Fruit fly (Drosophila melanogaster) whole organism, embryonic: ENCODE measurements around the gene CG14401.

Experiments used
- B-H2 ChIP-seq: fragments of 200-800 bp; sonication (Bioruptor generic); optimal IDR thresholded peaks from 2 replicates; lab custom pipeline; 2018; ENCODE audit warnings: missing biosample characterization, mild to moderate bottlenecking, missing genetic modification characterization
- Bdp1 ChIP-seq: fragments of 200-800 bp; sonication (Bioruptor generic); optimal IDR thresholded peaks from 3 replicates; lab custom pipeline; 2016; ENCODE audit warnings: missing biosample characterization, missing genetic modification characterization
- CG10147 ChIP-seq: fragments of 200-800 bp; sonication (Bioruptor generic); optimal IDR thresholded peaks from 2 replicates; lab custom pipeline; 2019; ENCODE audit warnings: missing biosample characterization, mild to moderate bottlenecking, missing genetic modification characterization, moderate library complexity
- CG10209 ChIP-seq: fragments of 200-800 bp; sonication (Bioruptor generic); optimal IDR thresholded peaks from 3 replicates; lab custom pipeline; 2017; ENCODE audit warnings: missing biosample characterization, mild to moderate bottlenecking, missing genetic modification characterization, missing genetic modification reagents
- CG10959 ChIP-seq: fragments of 200-800 bp; sonication (Bioruptor generic); IDR thresholded peaks from 2 replicates; pipeline ENCODE4 v1.3.6; 2022; ENCODE audit warnings: missing biosample characterization, missing genetic modification characterization
- CG12744 ChIP-seq: fragments of 200-800 bp; sonication (Bioruptor generic); optimal IDR thresholded peaks from 2 replicates; lab custom pipeline; 2016; ENCODE audit warnings: missing biosample characterization, missing genetic modification characterization
- CG12942 ChIP-seq: fragments of 200-800 bp; sonication (Bioruptor generic); optimal IDR thresholded peaks from 3 replicates; lab custom pipeline; 2016; ENCODE audit warnings: missing biosample characterization, missing genetic modification characterization
- CG14441 ChIP-seq: fragments of 200-800 bp; sonication (Bioruptor generic); IDR thresholded peaks from 2 replicates; pipeline ENCODE4 v1.3.6; 2022; ENCODE audit warnings: missing biosample characterization, missing genetic modification characterization
- CG1603 ChIP-seq: fragments of 200-800 bp; sonication (Bioruptor generic); optimal IDR thresholded peaks from 2 replicates; lab custom pipeline; 2019; ENCODE audit warnings: missing biosample characterization, mild to moderate bottlenecking, missing genetic modification characterization, moderate library complexity
- CG17359 ChIP-seq: fragments of 200-800 bp; sonication (Bioruptor generic); optimal IDR thresholded peaks from 3 replicates; lab custom pipeline; 2018; ENCODE audit warnings: missing biosample characterization, mild to moderate bottlenecking, missing genetic modification characterization, moderate library complexity
- CG18619 ChIP-seq: fragments of 200-800 bp; sonication (Bioruptor generic); optimal IDR thresholded peaks from 3 replicates; lab custom pipeline; 2017; ENCODE audit warnings: missing biosample characterization, mild to moderate bottlenecking, missing genetic modification characterization
- CG33557 ChIP-seq: fragments of 200-800 bp; sonication (Bioruptor generic); optimal IDR thresholded peaks from 2 replicates; lab custom pipeline; 2019; ENCODE audit warnings: missing biosample characterization, mild to moderate bottlenecking, missing genetic modification characterization, moderate library complexity
- CG6254 ChIP-seq: fragments of 200-800 bp; sonication (Bioruptor generic); optimal IDR thresholded peaks from 3 replicates; lab custom pipeline; 2017; ENCODE audit warnings: mild to moderate bottlenecking, missing biosample characterization, missing genetic modification reagents, missing genetic modification characterization
- CG6854 ChIP-seq: fragments of 200-800 bp; sonication (Bioruptor generic); optimal IDR thresholded peaks from 3 replicates; lab custom pipeline; 2017; ENCODE audit warnings: missing biosample characterization, mild to moderate bottlenecking, missing genetic modification characterization
- CG8359 ChIP-seq: fragments of 200-800 bp; sonication (Bioruptor generic); optimal IDR thresholded peaks from 2 replicates; lab custom pipeline; 2017; ENCODE audit warnings: missing biosample characterization, mild to moderate bottlenecking, missing genetic modification characterization, borderline replicate concordance
- D19A ChIP-seq: fragments of 200-800 bp; optimal IDR thresholded peaks from 3 replicates; lab custom pipeline; 2019; ENCODE audit warnings: missing biosample characterization, mild to moderate bottlenecking, missing genetic modification characterization, moderate library complexity
- Drgx ChIP-seq: fragments of 200-800 bp; sonication (Bioruptor generic); IDR thresholded peaks from 2 replicates; pipeline ENCODE4 v1.3.6; 2022; ENCODE audit warnings: missing biosample characterization, missing genetic modification characterization
- Hey ChIP-seq: fragments of 200-800 bp; sonication (Bioruptor generic); optimal IDR thresholded peaks from 3 replicates; lab custom pipeline; 2018; ENCODE audit warnings: missing biosample characterization, mild to moderate bottlenecking, missing genetic modification characterization
- Hmr ChIP-seq: fragments of 200-800 bp; sonication (Bioruptor generic); optimal IDR thresholded peaks from 3 replicates; lab custom pipeline; 2017; ENCODE audit warnings: mild to moderate bottlenecking, missing biosample characterization, missing genetic modification reagents, missing genetic modification characterization
- Hr51 ChIP-seq, 2 experiments: fragments of 200-800 bp; sonication (Bioruptor generic); optimal IDR thresholded peaks; 2 replicates in 1 of 2; 3 replicates in 1 of 2; lab custom pipeline; 2016 to 2018; ENCODE audit warnings: missing biosample characterization in 2 of 2, missing genetic modification characterization in 2 of 2, mild to moderate bottlenecking in 1 of 2, moderate library complexity in 1 of 2
- Oli ChIP-seq: fragments of 200-800 bp; sonication (Bioruptor generic); optimal IDR thresholded peaks from 2 replicates; lab custom pipeline; 2018; ENCODE audit warnings: missing biosample characterization, mild to moderate bottlenecking, missing genetic modification characterization, moderate library complexity
- Opbp ChIP-seq: fragments of 200-800 bp; sonication (Bioruptor generic); IDR thresholded peaks from 3 replicates; pipeline ENCODE4 v1.3.6; 2022; ENCODE audit warnings: missing biosample characterization, missing genetic modification characterization; ENCODE audit not compliant: partially characterized antibody
- Side ChIP-seq: fragments of 200-800 bp; sonication (Bioruptor generic); optimal IDR thresholded peaks from 2 replicates; lab custom pipeline; 2016; ENCODE audit warnings: missing biosample characterization, missing genetic modification characterization
- Sry-β ChIP-seq: fragments of 200-800 bp; sonication (Bioruptor generic); optimal IDR thresholded peaks from 2 replicates; lab custom pipeline; 2018; ENCODE audit warnings: missing biosample characterization, mild to moderate bottlenecking, missing genetic modification characterization, moderate library complexity
- Ssrp ChIP-seq: fragments of 200-800 bp; sonication (Bioruptor generic); optimal IDR thresholded peaks from 2 replicates; lab custom pipeline; 2018; ENCODE audit warnings: missing biosample characterization, mild to moderate bottlenecking, missing genetic modification characterization, moderate library complexity
- Taf1 ChIP-seq: fragments of 200-800 bp; sonication (Bioruptor generic); IDR thresholded peaks from 2 replicates; pipeline ENCODE4 v1.3.6; 2022; ENCODE audit warnings: missing biosample characterization, missing genetic modification characterization
- az2 ChIP-seq: fragments of 200-800 bp; sonication (Bioruptor generic); optimal IDR thresholded peaks from 3 replicates; lab custom pipeline; 2016; ENCODE audit warnings: missing biosample characterization, missing genetic modification characterization
- cg ChIP-seq: fragments of 200-800 bp; sonication (Bioruptor generic); optimal IDR thresholded peaks from 3 replicates; lab custom pipeline; 2019; ENCODE audit warnings: missing biosample characterization, mild to moderate bottlenecking, missing genetic modification characterization, moderate library complexity
- dmrt11E ChIP-seq: fragments of 200-800 bp; sonication (Bioruptor generic); optimal IDR thresholded peaks from 3 replicates; lab custom pipeline; 2018; ENCODE audit warnings: missing biosample characterization, mild to moderate bottlenecking, missing genetic modification characterization, moderate library complexity
- ewg ChIP-seq: fragments of 200-800 bp; sonication (Bioruptor generic); optimal IDR thresholded peaks from 3 replicates; lab custom pipeline; 2017; ENCODE audit warnings: mild to moderate bottlenecking, missing biosample characterization, missing genetic modification reagents, missing genetic modification characterization
- gem ChIP-seq: fragments of 200-800 bp; sonication (Bioruptor generic); optimal IDR thresholded peaks from 2 replicates; lab custom pipeline; 2019; ENCODE audit warnings: missing biosample characterization, mild to moderate bottlenecking, missing genetic modification characterization, moderate library complexity
- grn ChIP-seq: fragments of 200-800 bp; sonication (Bioruptor generic); optimal IDR thresholded peaks from 3 replicates; lab custom pipeline; 2017; ENCODE audit warnings: missing biosample characterization, missing genetic modification characterization
- insv ChIP-seq, 2 experiments: fragments of 200-800 bp; sonication (Bioruptor generic); optimal IDR thresholded peaks; 3 replicates each; lab custom pipeline; 2016 to 2018; ENCODE audit warnings: missing biosample characterization in 2 of 2, missing genetic modification characterization in 2 of 2
- jing ChIP-seq: fragments of 200-800 bp; sonication (Bioruptor generic); optimal IDR thresholded peaks from 2 replicates; lab custom pipeline; 2018; ENCODE audit warnings: missing biosample characterization, mild to moderate bottlenecking, missing genetic modification characterization
- jumu ChIP-seq: fragments of 200-800 bp; sonication (Bioruptor generic); optimal IDR thresholded peaks from 3 replicates; lab custom pipeline; 2016; ENCODE audit warnings: missing biosample characterization, missing genetic modification characterization
- ken ChIP-seq: fragments of 200-800 bp; sonication (Bioruptor generic); IDR thresholded peaks from 3 replicates; pipeline ENCODE4 v1.3.6; 2022; ENCODE audit warnings: missing biosample characterization, missing genetic modification characterization
- lilli ChIP-seq: fragments of 200-800 bp; sonication (Bioruptor generic); optimal IDR thresholded peaks from 3 replicates; lab custom pipeline; 2016; ENCODE audit warnings: missing biosample characterization, missing genetic modification characterization
- lmd ChIP-seq: fragments of 200-800 bp; sonication (Bioruptor generic); IDR thresholded peaks from 2 replicates; pipeline ENCODE4 v1.3.6; 2022; ENCODE audit warnings: missing biosample characterization, missing genetic modification characterization
- lola ChIP-seq, 3 experiments: fragments of >200 bp in 2 of 3; fragments of 200-800 bp in 1 of 3; sonication (Bioruptor generic) in 1 of 3; optimal IDR thresholded peaks; 2 replicates each; lab custom pipeline; 2017 to 2019; ENCODE audit warnings: missing biosample characterization in 3 of 3, missing genetic modification characterization in 3 of 3, mild to moderate bottlenecking in 1 of 3, moderate library complexity in 1 of 3
- luna ChIP-seq: fragments of 200-800 bp; sonication (Bioruptor generic); optimal IDR thresholded peaks from 2 replicates; lab custom pipeline; 2016; ENCODE audit warnings: missing biosample characterization, missing genetic modification characterization
- mam ChIP-seq: fragments of 200-800 bp; sonication (Bioruptor generic); optimal IDR thresholded peaks from 3 replicates; lab custom pipeline; 2016; ENCODE audit warnings: missing biosample characterization, missing genetic modification characterization
- otp ChIP-seq: fragments of 200-800 bp; sonication (Bioruptor generic); IDR thresholded peaks from 3 replicates; pipeline ENCODE4, ENCODE4 v1.3.6; 2022; ENCODE audit warnings: missing biosample characterization, missing genetic modification characterization
- pum ChIP-seq: fragments of 200-800 bp; sonication (Bioruptor generic); optimal IDR thresholded peaks from 2 replicates; lab custom pipeline; 2016; ENCODE audit warnings: missing biosample characterization, missing genetic modification characterization
- pzg ChIP-seq: fragments of 200-800 bp; sonication (Bioruptor generic); optimal IDR thresholded peaks from 3 replicates; lab custom pipeline; 2018; ENCODE audit warnings: missing biosample characterization, mild to moderate bottlenecking, missing genetic modification characterization, moderate library complexity
- sima ChIP-seq: fragments of 200-800 bp; sonication (Bioruptor generic); optimal IDR thresholded peaks from 2 replicates; lab custom pipeline; 2016; ENCODE audit warnings: missing biosample characterization, missing genetic modification characterization
- tin ChIP-seq: fragments of 200-800 bp; sonication (Bioruptor generic); optimal IDR thresholded peaks from 3 replicates; lab custom pipeline; 2016; ENCODE audit warnings: missing biosample characterization, missing genetic modification characterization
- tio ChIP-seq: fragments of 200-800 bp; sonication (Bioruptor generic); optimal IDR thresholded peaks from 2 replicates; lab custom pipeline; 2017; ENCODE audit warnings: missing biosample characterization, missing genetic modification characterization, inconsistent platforms
- tll ChIP-seq, 2 experiments: fragments of 200-800 bp in 1 of 2; fragments of >200 bp in 1 of 2; sonication (Bioruptor generic) in 1 of 2; optimal IDR thresholded peaks; 2 replicates each; lab custom pipeline; 2017 to 2019; ENCODE audit warnings: missing biosample characterization in 2 of 2, missing genetic modification characterization in 2 of 2, mild to moderate bottlenecking in 1 of 2, moderate library complexity in 1 of 2
- tx ChIP-seq: fragments of 200-800 bp; sonication (Bioruptor generic); optimal IDR thresholded peaks from 2 replicates; lab custom pipeline; 2016; ENCODE audit warnings: missing biosample characterization, missing genetic modification characterization

Gene CG14401

dm6 chr2L:20918056-20918674 lies 48.5 kb downstream of the CG14401 start (continued):
- TF ChIP-seq CG14441 (no peak), CG6854 (no peak), gem (peak; percentile 87), Ssrp (tag; lab: Kevin White, UChicago) (peak; percentile 60), Hr51 (GFP tag; optimal IDR thresholded peaks at IDR 0.05; lab: Kevin White, UChicago) (peak; percentile 58 to 85), Sry-β (GFP tag; lab: Kevin White, UChicago) (no peak), cg (GFP tag; lab: Kevin White, UChicago) (peak; percentile 88), Hey (tag; lab: Kevin White, UChicago) (peak; percentile 20), pum (GFP tag; lab: Kevin White, UChicago) (peak; percentile 39), Hmr (peak; percentile 88), CG10209 (GFP tag; lab: Kevin White, UChicago) (peak; percentile 63), CG8359 (GFP tag; lab: Kevin White, UChicago) (no peak), dmrt11E (peak; percentile 65), CG12942 (GFP tag; lab: Kevin White, UChicago) (peak; percentile 37), CG33557 (GFP tag; lab: Kevin White, UChicago) (no peak), sima (no peak), D19A (peak; percentile 81), Drgx (GFP tag; lab: Robert Waterston, UW) (peak; percentile 59), jumu (GFP tag; lab: Kevin White, UChicago) (peak; percentile 64), Taf1 (GFP tag; lab: Robert Waterston, UW) (no peak), Oli (tag; lab: Kevin White, UChicago) (peak; percentile 71), jing (peak; percentile 61), Side (GFP tag; lab: Kevin White, UChicago) (peak; percentile 83), CG6254 (GFP tag; lab: Kevin White, UChicago) (peak; percentile 56), otp (GFP tag; lab: Robert Waterston, UW) (peak; percentile 76; the same call in 2 of the 3 replicates), tx (GFP tag; lab: Kevin White, UChicago) (peak; percentile 55), CG10959 (GFP tag; lab: Robert Waterston, UW) (peak; percentile 44), insv (GFP tag; optimal IDR thresholded peaks at IDR 0.05; lab: Kevin White, UChicago) (peak; percentile 24 to 31), lilli (GFP tag; lab: Kevin White, UChicago) (peak; percentile 78), CG12744 (GFP tag; lab: Kevin White, UChicago) (peak; percentile 44), Opbp (no peak), tll (GFP tag; optimal IDR thresholded peaks at IDR 0.05; lab: Kevin White, UChicago) (no peak), CG17359 (tag; lab: Kevin White, UChicago) (peak; percentile 2), lola (GFP tag; optimal IDR thresholded peaks at IDR 0.05; lab: Kevin White, UChicago) (peak in 1 of 3 experiments; percentile 44), ken (GFP tag; lab: Robert Waterston, UW) (peak; percentile 86), Bdp1 (peak; percentile 68), CG18619 (GFP tag; lab: Kevin White, UChicago) (peak; percentile 65), lmd (GFP tag; lab: Robert Waterston, UW) (peak; percentile 58), tin (GFP tag; lab: Kevin White, UChicago) (peak; percentile 72), az2 (GFP tag; lab: Kevin White, UChicago) (peak; percentile 69), CG10147 (peak; percentile 76), tio (GFP tag; lab: Kevin White, UChicago) (peak; percentile 7), luna (GFP tag; lab: Kevin White, UChicago) (peak; percentile 18), mam (GFP tag; lab: Kevin White, UChicago) (peak; percentile 71), pzg (GFP tag; lab: Kevin White, UChicago) (no peak), grn (GFP tag; lab: Kevin White, UChicago) (peak; percentile 35), ewg (peak; percentile 78), B-H2 (GFP tag; lab: Kevin White, UChicago) (peak; percentile 75), CG1603 (tag; lab: Kevin White, UChicago) (peak; percentile 59)
